Fruit fly (Drosophila melanogaster) whole organism, embryonic: Measurements from ENCODE around the gene alphaTub67C.

Source experiments
- Atf-2 ChIP-seq: fragments of 200-800 bp; sonication (Bioruptor generic); optimal IDR thresholded peaks from 2 replicates; lab custom pipeline; 2016; ENCODE audit warnings: missing biosample characterization, missing genetic modification characterization
- Blimp-1 ChIP-seq: fragments of 200-800 bp; sonication (Bioruptor generic); optimal IDR thresholded peaks from 3 replicates; lab custom pipeline; 2018; ENCODE audit warnings: missing biosample characterization, missing genetic modification characterization, mild to moderate bottlenecking, moderate library complexity, missing genetic modification reagents
- CG11560 ChIP-seq: fragments of 200-800 bp; sonication (Bioruptor generic); IDR thresholded peaks from 3 replicates; pipeline ENCODE4 v1.3.6; 2022; ENCODE audit warnings: missing biosample characterization, missing genetic modification characterization
- CG14860 ChIP-seq: fragments of 200-800 bp; sonication (Bioruptor generic); IDR thresholded peaks from 3 replicates; pipeline ENCODE4 v1.3.6; 2022; ENCODE audit warnings: missing biosample characterization, missing genetic modification characterization; ENCODE audit not compliant: partially characterized antibody
- CG18011 ChIP-seq: fragments of 200-800 bp; sonication (Bioruptor generic); optimal IDR thresholded peaks from 2 replicates; lab custom pipeline; 2017; ENCODE audit warnings: missing biosample characterization, missing genetic modification characterization, mild to moderate bottlenecking, moderate library complexity, missing genotype
- CG31365 ChIP-seq: fragments of 200-800 bp; sonication (Bioruptor generic); optimal IDR thresholded peaks from 2 replicates; lab custom pipeline; 2018; ENCODE audit warnings: missing biosample characterization, mild to moderate bottlenecking, missing genetic modification characterization
- CG31388 ChIP-seq: fragments of 200-800 bp; sonication (Bioruptor generic); optimal IDR thresholded peaks from 2 replicates; lab custom pipeline; 2016; ENCODE audit warnings: missing biosample characterization, missing genetic modification characterization
- CG3847 ChIP-seq: fragments of 200-800 bp; sonication (Bioruptor generic); IDR thresholded peaks from 2 replicates; pipeline ENCODE4 v1.3.6; 2022; ENCODE audit warnings: missing biosample characterization, missing genetic modification characterization
- CG4328 ChIP-seq: fragments of 200-800 bp; sonication (Bioruptor generic); optimal IDR thresholded peaks from 3 replicates; lab custom pipeline; 2017; ENCODE audit warnings: missing biosample characterization, missing genetic modification reagents, missing genetic modification characterization
- CG4707 ChIP-seq: fragments of 200-800 bp; sonication (Bioruptor generic); optimal IDR thresholded peaks from 2 replicates; lab custom pipeline; 2018; ENCODE audit warnings: missing biosample characterization, mild to moderate bottlenecking, missing genetic modification characterization, moderate library complexity
- CG5245 ChIP-seq: fragments of 200-800 bp; sonication (Bioruptor generic); optimal IDR thresholded peaks from 3 replicates; lab custom pipeline; 2016; ENCODE audit warnings: missing biosample characterization, missing genetic modification characterization
- CG5953 ChIP-seq: fragments of 200-800 bp; sonication (Bioruptor generic); IDR thresholded peaks from 2 replicates; pipeline ENCODE4 v1.3.6; 2022; ENCODE audit warnings: missing biosample characterization, missing genetic modification characterization
- CG6765 ChIP-seq: fragments of 200-800 bp; sonication (Bioruptor generic); optimal IDR thresholded peaks from 3 replicates; lab custom pipeline; 2017; ENCODE audit warnings: missing biosample characterization, mild to moderate bottlenecking, missing genetic modification characterization
- CG7839 ChIP-seq: fragments of 200-800 bp; sonication (Bioruptor generic); optimal IDR thresholded peaks from 3 replicates; lab custom pipeline; 2018; ENCODE audit warnings: missing biosample characterization, mild to moderate bottlenecking, missing genetic modification characterization, moderate library complexity
- CG9876 ChIP-seq: fragments of 200-800 bp; sonication (Bioruptor generic); optimal IDR thresholded peaks from 2 replicates; lab custom pipeline; 2016; ENCODE audit warnings: missing biosample characterization, missing genetic modification characterization
- Dad ChIP-seq: fragments of 200-800 bp; sonication (Bioruptor generic); optimal IDR thresholded peaks from 3 replicates; lab custom pipeline; 2016; ENCODE audit warnings: missing biosample characterization, missing genetic modification characterization
- Deaf1 ChIP-seq: fragments of 200-800 bp; optimal IDR thresholded peaks from 3 replicates; lab custom pipeline; 2019; ENCODE audit warnings: missing biosample characterization, mild to moderate bottlenecking, missing genetic modification characterization, moderate library complexity
- HLH54F ChIP-seq: fragments of 200-800 bp; sonication (Bioruptor generic); optimal IDR thresholded peaks from 3 replicates; lab custom pipeline; 2016; ENCODE audit warnings: missing biosample characterization, missing genetic modification characterization
- Myb ChIP-seq: fragments of 200-800 bp; sonication (Bioruptor generic); optimal IDR thresholded peaks from 2 replicates; lab custom pipeline; 2016; ENCODE audit warnings: missing biosample characterization, missing genetic modification characterization
- Ptx1 ChIP-seq: fragments of 200-800 bp; sonication (Bioruptor generic); IDR thresholded peaks from 2 replicates; pipeline ENCODE4 v1.3.6; 2022; ENCODE audit warnings: missing biosample characterization, missing genetic modification characterization
- YL-1 ChIP-seq: fragments of 200-800 bp; sonication (Bioruptor generic); optimal IDR thresholded peaks from 3 replicates; lab custom pipeline; 2017; ENCODE audit warnings: missing biosample characterization, mild to moderate bottlenecking, missing genetic modification characterization
- chinmo ChIP-seq: fragments of 200-800 bp; sonication (Bioruptor generic); IDR thresholded peaks from 4 replicates; pipeline ENCODE4 v1.3.6; 2022; ENCODE audit warnings: missing biosample characterization, missing genetic modification characterization; ENCODE audit not compliant: partially characterized antibody
- cwo ChIP-seq: fragments of 200-800 bp; sonication (Bioruptor generic); optimal IDR thresholded peaks from 3 replicates; lab custom pipeline; 2017; ENCODE audit warnings: missing biosample characterization, missing genetic modification characterization, mild to moderate bottlenecking, moderate library complexity, missing genetic modification reagents
- da ChIP-seq: fragments of 200-800 bp; sonication (Bioruptor generic); optimal IDR thresholded peaks from 2 replicates; lab custom pipeline; 2016; ENCODE audit warnings: missing biosample characterization, missing genetic modification characterization
- dati ChIP-seq: fragments of 200-800 bp; sonication (Bioruptor generic); IDR thresholded peaks from 2 replicates; pipeline ENCODE4 v1.3.6; 2022; ENCODE audit warnings: missing biosample characterization, missing genetic modification characterization
- dysf ChIP-seq: fragments of 200-800 bp; sonication (Bioruptor generic); IDR thresholded peaks from 3 replicates; pipeline ENCODE4 v1.3.6; 2022; ENCODE audit warnings: missing biosample characterization, missing genetic modification characterization
- ems ChIP-seq: fragments of 200-800 bp; sonication (Bioruptor generic); optimal IDR thresholded peaks from 3 replicates; lab custom pipeline; 2016; ENCODE audit warnings: missing biosample characterization, missing genetic modification characterization
- exex ChIP-seq: fragments of 200-800 bp; sonication (Bioruptor generic); optimal IDR thresholded peaks from 4 replicates; lab custom pipeline; 2018; ENCODE audit warnings: missing biosample characterization, mild to moderate bottlenecking, missing genetic modification characterization, moderate library complexity
- gsb-n ChIP-seq: fragments of 200-800 bp; sonication (Bioruptor generic); optimal IDR thresholded peaks from 3 replicates; lab custom pipeline; 2018; ENCODE audit warnings: missing biosample characterization, mild to moderate bottlenecking, missing genetic modification characterization
- inv ChIP-seq: fragments of 200-800 bp; sonication (Bioruptor generic); IDR thresholded peaks from 2 replicates; pipeline ENCODE4 v1.3.6; 2022; ENCODE audit warnings: missing biosample characterization, missing genetic modification characterization; ENCODE audit not compliant: partially characterized antibody
- ken ChIP-seq: fragments of 200-800 bp; sonication (Bioruptor generic); IDR thresholded peaks from 3 replicates; pipeline ENCODE4 v1.3.6; 2022; ENCODE audit warnings: missing biosample characterization, missing genetic modification characterization
- mam ChIP-seq: fragments of 200-800 bp; sonication (Bioruptor generic); optimal IDR thresholded peaks from 3 replicates; lab custom pipeline; 2016; ENCODE audit warnings: missing biosample characterization, missing genetic modification characterization
- pho ChIP-seq: fragments of 200-800 bp; sonication (Bioruptor generic); optimal IDR thresholded peaks from 2 replicates; lab custom pipeline; 2016; ENCODE audit warnings: missing biosample characterization, missing genetic modification characterization
- ttk ChIP-seq: fragments of 200-800 bp; sonication (Bioruptor generic); IDR thresholded peaks from 2 replicates; pipeline ENCODE4 v2.1.2; 2022; ENCODE audit warnings: missing biosample characterization, missing genetic modification characterization
- vnd ChIP-seq: fragments of 200-800 bp; sonication (Bioruptor generic); IDR thresholded peaks from 3 replicates; pipeline ENCODE4 v1.3.6; 2022; ENCODE audit warnings: missing biosample characterization, missing genetic modification characterization; ENCODE audit not compliant: partially characterized antibody

alphaTub67C gene

dm6 chr3L:9680968-9681367, at the start of gene alphaTub67C:
alphaTub67C (plus strand) TSS chr3L:9681268.
- no peak for TF ChIP-seq ems (GFP tag; lab: Kevin White, UChicago)
- TF ChIP-seq Ptx1 (GFP tag; lab: Robert Waterston, UW): no peak
- no peak for TF ChIP-seq dati (GFP tag; lab: Robert Waterston, UW)
- no peak for TF ChIP-seq ttk
- TF ChIP-seq cwo (GFP tag; lab: Kevin White, UChicago): no peak
- TF ChIP-seq CG4707 (GFP tag; lab: Kevin White, UChicago): no peak
- no peak for TF ChIP-seq Myb (GFP tag; lab: Kevin White, UChicago)
- TF ChIP-seq CG18011: no peak
- no peak for TF ChIP-seq inv

- TF ChIP-seq CG31365 (tag; lab: Kevin White, UChicago) (no peak), Atf-2 (no peak), chinmo (GFP tag; lab: Robert Waterston, UW) (no peak), Ptx1 (GFP tag; lab: Robert Waterston, UW) (no peak), da (GFP tag; lab: Kevin White, UChicago) (no peak)
- TF ChIP-seq, all 482 proteins: peak for 0
Observed at dm6 chr3L:9637812-9638211, 43.3 kb upstream of the alphaTub67C start, which contains the start of gene CG8329. CG8329 (plus strand) TSS chr3L:9638112.

- TF ChIP-seq mam (GFP tag; lab: Kevin White, UChicago) (no peak), vnd (GFP tag; lab: Robert Waterston, UW) (no peak), CG3847 (GFP tag; lab: Robert Waterston, UW) (no peak), CG4328 (GFP tag; lab: Kevin White, UChicago) (no peak), Dad (no peak), Deaf1 (tag; lab: Kevin White, UChicago) (no peak), gsb-n (tag; lab: Kevin White, UChicago) (no peak), CG9876 (GFP tag; lab: Kevin White, UChicago) (no peak), CG7839 (tag; lab: Kevin White, UChicago) (no peak), YL-1 (GFP tag; lab: Kevin White, UChicago) (no peak), ken (GFP tag; lab: Robert Waterston, UW) (no peak), CG5245 (GFP tag; lab: Kevin White, UChicago) (no peak), CG11560 (tag; lab: Robert Waterston, UW) (no peak), dysf (no peak), HLH54F (no peak), CG31388 (GFP tag; lab: Kevin White, UChicago) (no peak), Blimp-1 (GFP tag; lab: Kevin White, UChicago) (no peak), pho (GFP tag; lab: Kevin White, UChicago) (no peak), CG14860 (GFP tag; lab: Robert Waterston, UW) (no peak)
Observed at dm6 chr3L:9638971-9639370, 42.1 kb upstream of the alphaTub67C start, which contains the start of gene CG18179. CG18179 (plus strand) TSS chr3L:9639271.

dm6 chr3L:9640713-9641112, 40.4 kb upstream of the alphaTub67C start, which contains the start of gene CG18180:
CG18180 (plus strand) TSS chr3L:9641013.
- TF ChIP-seq CG6765 (no peak), exex (tag; lab: Kevin White, UChicago) (peak; percentile 10), CG5953 (GFP tag; lab: Robert Waterston, UW) (no peak)
- TF ChIP-seq, all 482 proteins: peak for 1
